Fruit fly (Drosophila melanogaster): Measurements from ENCODE around the gene otu.

DNA sequence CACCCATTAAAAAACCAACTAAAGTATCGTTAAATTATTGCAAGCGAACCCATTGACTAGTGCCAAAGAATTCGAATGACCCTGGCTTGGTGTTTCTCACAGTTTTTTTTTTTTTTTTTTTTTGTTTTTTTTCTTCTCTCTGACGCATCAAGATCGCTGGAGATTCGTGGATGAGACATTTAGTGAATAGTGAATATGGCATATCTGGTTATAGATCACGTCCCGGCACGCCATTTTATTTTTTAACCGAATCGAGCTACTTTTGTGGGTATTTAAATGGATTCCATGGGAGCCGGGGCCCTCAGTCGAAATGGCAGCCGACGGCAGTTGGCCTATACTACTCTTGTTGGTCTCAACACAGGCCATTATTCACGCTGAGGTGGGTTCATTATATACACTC lies 12.5 kb downstream of the otu start, which contains the start of gene Cp7Fc:
- TF ChIP-seq CG13424 (tag; optimal IDR thresholded peaks at IDR 0.05): no peak
- TF ChIP-seq CG6765 (GFP tag; optimal IDR thresholded peaks at IDR 0.05): no peak
- TF ChIP-seq CG13624 (GFP tag; optimal IDR thresholded peaks at IDR 0.05): no peak
- no peak for TF ChIP-seq CG42726 (GFP tag; IDR thresholded peaks at IDR 0.05; ENCODE audit: partially characterized antibody)
- TF ChIP-seq CG31365 (tag; optimal IDR thresholded peaks at IDR 0.05): no peak
- TF ChIP-seq tx (GFP tag; optimal IDR thresholded peaks at IDR 0.05): no peak
